Fruit fly (Drosophila melanogaster): Measurements from ENCODE around the gene Atg17.
A peak's percentile ranks its signal among the peaks of the same experiment; 100 is the strongest.

The Atg17 gene

DNA sequence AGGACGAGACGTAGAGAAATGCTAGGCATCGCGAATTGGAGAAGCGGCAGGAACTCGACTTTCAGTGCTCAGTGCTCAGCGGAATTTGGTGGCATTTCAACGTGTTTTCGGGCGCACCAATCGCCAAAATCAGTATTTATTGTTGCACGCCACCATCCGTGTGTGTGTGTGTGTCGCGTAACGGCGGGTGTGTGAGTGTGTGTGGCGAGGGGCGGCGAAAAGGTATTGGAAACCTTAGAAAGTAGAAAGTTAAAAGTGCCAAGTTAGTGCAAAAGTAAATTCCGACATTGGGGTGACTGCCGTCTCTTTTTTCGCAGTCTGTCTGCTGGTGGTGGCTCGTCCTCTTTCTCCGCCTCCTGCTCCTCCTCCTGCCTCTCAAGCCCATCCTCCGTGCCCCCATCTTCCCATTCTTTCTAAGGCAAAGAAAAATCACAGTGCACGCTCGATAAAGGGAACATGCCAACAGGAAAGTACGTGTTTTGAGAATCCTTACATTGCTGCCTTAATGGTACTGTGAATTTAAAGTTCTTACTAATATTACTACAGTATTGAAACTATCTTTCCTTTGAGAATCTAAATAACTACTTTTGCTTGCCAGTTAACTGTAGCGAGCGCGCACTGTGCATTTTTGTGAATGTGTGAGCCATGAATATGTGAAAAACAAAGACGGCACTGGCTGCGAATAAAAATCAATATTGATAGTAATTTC, 16.7 kb downstream of the Atg17 start (continued):
- TF ChIP-seq fu2 (GFP tag; optimal IDR thresholded peaks at IDR 0.05) (no peak), luna (GFP tag; optimal IDR thresholded peaks at IDR 0.05) (no peak), seq (GFP tag; IDR thresholded peaks at IDR 0.05) (0 out of 2 replicates have a peak, but pooled peaks have one; percentile 5), Meics (GFP tag; optimal IDR thresholded peaks at IDR 0.05) (peak; percentile 68), sisA (GFP tag; IDR thresholded peaks at IDR 0.05) (peak; percentile 59), CG8281 (tag; optimal IDR thresholded peaks at IDR 0.05) (no peak), CG3995 (GFP tag; optimal IDR thresholded peaks at IDR 0.05) (no peak), CG7357 (GFP tag; IDR thresholded peaks at IDR 0.05) (no peak), CG31224 (GFP tag; IDR thresholded peaks at IDR 0.05) (no peak), wek (GFP tag; optimal IDR thresholded peaks at IDR 0.05) (no peak), CG6791 (GFP tag; IDR thresholded peaks at IDR 0.05; ENCODE audit: partially characterized antibody) (no peak), h (optimal IDR thresholded peaks at IDR 0.05) (no peak), CG42726 (GFP tag; IDR thresholded peaks at IDR 0.05; ENCODE audit: partially characterized antibody) (no peak), CG17385 (GFP tag; optimal IDR thresholded peaks at IDR 0.05) (peak; percentile 25), emc (GFP tag; optimal IDR thresholded peaks at IDR 0.05) (no peak), Lhr (GFP tag; optimal IDR thresholded peaks at IDR 0.05) (no peak), sens-2 (GFP tag; IDR thresholded peaks at IDR 0.05) (no peak), Taf1 (GFP tag; IDR thresholded peaks at IDR 0.05) (no peak), CG1024 (GFP tag; IDR thresholded peaks at IDR 0.05) (peak; percentile 20; the same call in 1 of the 2 replicates), vnd (GFP tag; IDR thresholded peaks at IDR 0.05; ENCODE audit: partially characterized antibody) (no peak), NC2α (GFP tag; optimal IDR thresholded peaks at IDR 0.05) (no peak), CG10462 (GFP tag; optimal IDR thresholded peaks at IDR 0.05) (no peak), Kr (GFP tag; optimal IDR thresholded peaks at IDR 0.05) (no peak), Dp (GFP tag; optimal IDR thresholded peaks at IDR 0.05) (no peak), klu (GFP tag; IDR thresholded peaks at IDR 0.05) (no peak), CG4404 (GFP tag; IDR thresholded peaks at IDR 0.05) (0 out of 2 replicates have a peak, but pooled peaks have one; percentile 26), schlank (tag; optimal IDR thresholded peaks at IDR 0.05) (no peak), ase (GFP tag; IDR thresholded peaks at IDR 0.05) (no peak), row (GFP tag; IDR thresholded peaks at IDR 0.05) (peak; percentile 80), HLH4C (GFP tag; IDR thresholded peaks at IDR 0.05; ENCODE audit: partially characterized antibody) (no peak), CG12391 (tag; optimal IDR thresholded peaks at IDR 0.05) (peak; percentile 38), Side (GFP tag; optimal IDR thresholded peaks at IDR 0.05) (no peak), ken (GFP tag; IDR thresholded peaks at IDR 0.05) (peak; percentile 40; the same call in 1 of the 3 replicates), CG17568 (GFP tag; optimal IDR thresholded peaks at IDR 0.05) (no peak), zen (tag; optimal IDR thresholded peaks at IDR 0.05) (no peak), CG30431 (GFP tag; optimal IDR thresholded peaks at IDR 0.05) (peak; percentile 18), lbe (GFP tag; optimal IDR thresholded peaks at IDR 0.05) (no peak), CG1233 (GFP tag; optimal IDR thresholded peaks at IDR 0.05) (peak; percentile 11), Oaz (GFP tag; IDR thresholded peaks at IDR 0.05) (0 out of 2 replicates have a peak, but pooled peaks have one; percentile 16), da (GFP tag; optimal IDR thresholded peaks at IDR 0.05) (no peak), crol (GFP tag; IDR thresholded peaks at IDR 0.05) (no peak; the same call in 1 of the 2 replicates), CG7839 (tag; optimal IDR thresholded peaks at IDR 0.05) (peak; percentile 70), Dfd (GFP tag; optimal IDR thresholded peaks at IDR 0.05) (no peak), Hey (tag; optimal IDR thresholded peaks at IDR 0.05) (no peak), CG1603 (tag; optimal IDR thresholded peaks at IDR 0.05) (peak; percentile 56), gsb-n (tag; optimal IDR thresholded peaks at IDR 0.05) (no peak), Oli (tag; optimal IDR thresholded peaks at IDR 0.05) (peak; percentile 60), Xrp1 (GFP tag; IDR thresholded peaks at IDR 0.05) (peak; percentile 48; the same call in 1 of the 2 replicates), caup (GFP tag; optimal IDR thresholded peaks at IDR 0.05; ENCODE audit: severe bottlenecking) (peak; percentile 42), CG12769 (tag; optimal IDR thresholded peaks at IDR 0.05) (peak; percentile 75)
